Fruit fly (Drosophila melanogaster) whole organism, adult: Measurements from ENCODE around the gene Dscam4.

ENCODE experiments used
- CG11617 ChIP-seq: fragments of 200-800 bp; sonication (Bioruptor generic); optimal IDR thresholded peaks from 2 replicates; lab custom pipeline; 2017; ENCODE audit warnings: mild to moderate bottlenecking, missing biosample characterization, missing genetic modification reagents, missing genetic modification characterization
- CG12768 ChIP-seq: fragments of 200-800 bp; sonication (Bioruptor generic); optimal IDR thresholded peaks from 2 replicates; lab custom pipeline; 2017; ENCODE audit warnings: missing biosample characterization, missing genetic modification characterization, mild to moderate bottlenecking, moderate library complexity, missing genetic modification reagents
- CG14711 ChIP-seq: fragments of 200-800 bp; sonication (Bioruptor generic); optimal IDR thresholded peaks from 2 replicates; lab custom pipeline; 2018; ENCODE audit warnings: missing biosample characterization, mild to moderate bottlenecking, missing genetic modification characterization, moderate library complexity
- CG1620 ChIP-seq: fragments of 200-800 bp; sonication (Bioruptor generic); optimal IDR thresholded peaks from 2 replicates; lab custom pipeline; 2016; ENCODE audit warnings: missing biosample characterization, missing genetic modification characterization
- CG33017 ChIP-seq: fragments of 200-800 bp; sonication (Bioruptor generic); optimal IDR thresholded peaks from 2 replicates; lab custom pipeline; 2018; ENCODE audit warnings: missing biosample characterization, mild to moderate bottlenecking, missing genetic modification characterization, moderate library complexity
- CG5204 ChIP-seq: fragments of 200-800 bp; sonication (Bioruptor generic); optimal IDR thresholded peaks from 2 replicates; lab custom pipeline; 2016; ENCODE audit warnings: missing biosample characterization, missing genetic modification characterization
- CG7045 ChIP-seq: fragments of 200-800 bp; sonication (Bioruptor generic); optimal IDR thresholded peaks from 2 replicates; lab custom pipeline; 2017; ENCODE audit warnings: missing biosample characterization, mild to moderate bottlenecking, missing genetic modification characterization
- CG7101 ChIP-seq: fragments of 200-800 bp; sonication (Bioruptor generic); optimal IDR thresholded peaks from 2 replicates; lab custom pipeline; 2018; ENCODE audit warnings: missing biosample characterization, mild to moderate bottlenecking, missing genetic modification characterization, moderate library complexity
- Clk ChIP-seq: fragments of 200-800 bp; sonication (Bioruptor generic); optimal IDR thresholded peaks from 2 replicates; lab custom pipeline; 2017; ENCODE audit warnings: missing biosample characterization, missing genetic modification characterization
- Crg-1 ChIP-seq: fragments of 200-800 bp; sonication (Bioruptor generic); optimal IDR thresholded peaks from 2 replicates; lab custom pipeline; 2016; ENCODE audit warnings: missing biosample characterization, missing genetic modification characterization
- Hr96 ChIP-seq: fragments of 200-800 bp; sonication (Bioruptor generic); optimal IDR thresholded peaks from 2 replicates; lab custom pipeline; 2016; ENCODE audit warnings: missing biosample characterization, missing genetic modification characterization
- Mnt ChIP-seq: fragments of 200-800 bp; sonication (Bioruptor generic); optimal IDR thresholded peaks from 2 replicates; lab custom pipeline; 2016; ENCODE audit warnings: missing biosample characterization, mild to moderate bottlenecking, missing genetic modification characterization
- bab1 ChIP-seq: fragments of 200-800 bp; sonication (Bioruptor generic); optimal IDR thresholded peaks from 3 replicates; lab custom pipeline; 2019; ENCODE audit warnings: missing biosample characterization, mild to moderate bottlenecking, missing genetic modification characterization, moderate library complexity
- cic ChIP-seq: fragments of 200-800 bp; sonication (Bioruptor generic); optimal IDR thresholded peaks from 2 replicates; lab custom pipeline; 2017; ENCODE audit warnings: missing biosample characterization, mild to moderate bottlenecking, missing genetic modification characterization, moderate library complexity
- cnc ChIP-seq, 2 experiments: fragments of >200 bp; optimal IDR thresholded peaks; 2 replicates each; lab custom pipeline; 2017
- kay ChIP-seq: fragments of 200-800 bp; sonication (Bioruptor generic); peaks from one replicate; lab custom pipeline; 2016; ENCODE audit warnings: missing biosample characterization, missing genetic modification characterization, borderline replicate concordance
- ovo ChIP-seq: fragments of 200-800 bp; sonication (Bioruptor generic); optimal IDR thresholded peaks from 2 replicates; lab custom pipeline; 2016; ENCODE audit warnings: missing biosample characterization, missing genetic modification characterization
- pad ChIP-seq: fragments of 200-800 bp; sonication (Bioruptor generic); optimal IDR thresholded peaks from 3 replicates; lab custom pipeline; 2017; ENCODE audit warnings: missing biosample characterization, missing genetic modification characterization, mild to moderate bottlenecking, moderate library complexity, missing genetic modification reagents
- tj ChIP-seq: fragments of 200-800 bp; sonication (Bioruptor generic); optimal IDR thresholded peaks from 3 replicates; lab custom pipeline; 2017; ENCODE audit warnings: missing biosample characterization, mild to moderate bottlenecking, missing genetic modification characterization, moderate library complexity
- toe ChIP-seq: fragments of 200-800 bp; sonication (Bioruptor generic); optimal IDR thresholded peaks from 2 replicates; lab custom pipeline; 2016; ENCODE audit warnings: missing biosample characterization, missing genetic modification characterization

The Dscam4 gene

DNA sequence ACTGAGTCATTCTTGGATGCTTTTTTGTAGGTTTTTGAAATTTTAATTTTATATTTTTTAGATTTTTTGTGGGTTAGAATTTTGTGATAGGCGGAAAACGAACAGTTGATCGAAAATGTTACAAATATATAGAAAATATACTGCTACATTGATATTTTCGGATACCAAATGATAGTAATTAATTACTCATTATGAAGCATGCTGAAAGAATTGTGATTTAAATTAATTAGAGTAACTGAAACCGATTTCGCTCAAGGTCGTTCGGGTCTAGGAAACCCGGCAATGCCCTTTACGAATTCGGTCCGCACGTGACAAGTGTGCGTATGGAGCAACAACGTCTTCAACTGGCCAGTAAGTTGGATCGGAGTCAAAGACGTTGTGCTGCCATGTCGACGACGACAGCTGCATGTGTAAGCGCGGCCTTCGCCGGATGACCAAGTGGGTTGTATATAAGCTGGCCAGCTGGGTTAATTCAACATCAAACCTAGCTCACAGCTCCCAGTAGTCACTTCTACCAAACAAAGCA lies 36.1 kb upstream of the Dscam4 start, which contains the start of the genes CG7366 and CG13679:
Gene CG7366, minus strand, starts transcription at position 101 of the 526 bp plus-strand sequence.
Gene CG13679, plus strand, starts transcription at position 476 of the 526 bp plus-strand sequence.
- TF ChIP-seq bab1 (GFP tag; lab: Kevin White, UChicago) (no peak), CG11617 (GFP tag; lab: Kevin White, UChicago) (no peak), cnc (optimal IDR thresholded peaks at IDR 0.05; lab: Kevin White, UChicago) (no peak), Mnt (GFP tag; lab: Kevin White, UChicago) (no peak), CG12768 (GFP tag; lab: Kevin White, UChicago) (no peak), CG7045 (GFP tag; lab: Kevin White, UChicago) (no peak), kay (GFP tag; lab: Kevin White, UChicago) (no peak)

DNA sequence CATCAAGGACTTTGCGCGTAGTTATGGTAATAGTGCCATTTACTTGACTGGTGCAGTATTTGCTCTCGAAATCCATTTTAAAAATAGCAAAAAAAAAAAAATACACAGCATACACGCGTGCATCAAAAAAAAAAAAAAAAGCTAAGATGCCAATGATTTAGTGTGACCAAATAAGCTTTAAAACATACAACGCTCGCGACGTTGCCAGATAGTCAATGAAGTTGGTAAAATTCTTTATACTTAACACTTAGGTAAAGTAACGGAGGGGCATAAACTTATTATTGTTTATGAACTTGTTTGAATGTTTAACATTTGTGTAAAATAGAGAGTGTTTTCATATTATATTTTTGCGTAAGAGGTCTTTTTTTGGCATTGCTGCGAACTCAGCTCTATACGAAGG lies 27.9 kb upstream of the Dscam4 start, which contains the start of gene tut:
Gene tut, minus strand, starts transcription at position 148 of the 400 bp plus-strand sequence.
- TF ChIP-seq cnc (optimal IDR thresholded peaks at IDR 0.05; lab: Kevin White, UChicago) (no peak), CG7045 (GFP tag; lab: Kevin White, UChicago) (no peak), Hr96 (GFP tag; lab: Kevin White, UChicago) (no peak), CG12768 (GFP tag; lab: Kevin White, UChicago) (no peak), bab1 (GFP tag; lab: Kevin White, UChicago) (no peak), CG33017 (tag; lab: Kevin White, UChicago) (no peak), Clk (GFP tag; lab: Kevin White, UChicago) (no peak)

DNA sequence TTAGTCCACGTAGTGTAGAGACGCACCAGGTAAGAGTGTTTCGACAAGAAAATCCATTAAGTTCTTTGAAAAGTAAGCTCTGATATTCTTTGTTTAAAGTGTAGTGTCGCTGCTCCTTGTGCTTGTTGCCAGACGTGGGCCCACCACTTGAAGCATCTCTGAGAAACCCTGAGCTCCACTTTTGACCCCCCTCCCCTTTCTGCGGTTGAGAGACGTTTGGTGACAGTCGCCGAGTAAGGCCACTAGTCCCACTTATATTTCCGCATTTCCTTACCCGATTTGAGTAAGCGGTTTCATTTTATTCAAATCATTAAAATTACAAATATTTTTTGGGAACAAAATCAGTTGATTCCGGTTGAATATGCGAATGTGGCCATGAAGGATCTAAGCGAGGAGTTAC lies 26.9 kb upstream of the Dscam4 start, which contains the start of gene CG8006:
Gene CG8006, plus strand, starts transcription at position 301 of the 400 bp plus-strand sequence.
- TF ChIP-seq CG1620 (GFP tag; lab: Kevin White, UChicago) (no peak), CG5204 (GFP tag; lab: Kevin White, UChicago) (no peak), CG11617 (GFP tag; lab: Kevin White, UChicago) (no peak), CG33017 (tag; lab: Kevin White, UChicago) (no peak), cic (GFP tag; lab: Kevin White, UChicago) (no peak), cnc (optimal IDR thresholded peaks at IDR 0.05; lab: Kevin White, UChicago) (no peak), CG14711 (tag; lab: Kevin White, UChicago) (no peak), CG7101 (tag; lab: Kevin White, UChicago) (no peak), toe (GFP tag; lab: Kevin White, UChicago) (no peak), tj (GFP tag; lab: Kevin White, UChicago) (no peak), kay (GFP tag; lab: Kevin White, UChicago) (no peak), Hr96 (GFP tag; lab: Kevin White, UChicago) (no peak), CG7045 (GFP tag; lab: Kevin White, UChicago) (no peak), Clk (GFP tag; lab: Kevin White, UChicago) (no peak), pad (GFP tag; lab: Kevin White, UChicago) (no peak)

DNA sequence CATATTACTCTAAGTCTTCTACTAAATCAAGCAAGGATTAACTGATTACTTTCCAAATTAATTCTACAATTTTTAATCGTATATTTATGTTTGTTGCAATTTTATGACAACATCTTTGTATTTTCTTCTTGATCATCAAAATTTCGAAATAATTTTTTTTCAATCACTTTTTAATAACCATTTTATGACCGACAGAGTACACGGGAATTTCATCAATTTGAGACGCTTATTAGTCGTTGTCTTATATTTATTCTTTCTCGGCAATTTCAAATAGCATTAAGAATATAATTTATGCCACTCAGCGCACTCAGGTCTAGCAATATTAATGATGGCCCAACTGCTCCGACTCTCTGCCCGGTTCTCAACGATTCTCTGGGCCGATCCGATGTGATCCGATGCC lies 23.5 kb upstream of the Dscam4 start, which contains the start of gene CG8012:
Gene CG8012, plus strand, starts transcription at position 301 of the 400 bp plus-strand sequence.
- TF ChIP-seq bab1 (GFP tag; lab: Kevin White, UChicago) (no peak), pad (GFP tag; lab: Kevin White, UChicago) (no peak), CG12768 (GFP tag; lab: Kevin White, UChicago) (no peak), tj (GFP tag; lab: Kevin White, UChicago) (no peak), CG1620 (GFP tag; lab: Kevin White, UChicago) (no peak), CG7101 (tag; lab: Kevin White, UChicago) (no peak), CG33017 (tag; lab: Kevin White, UChicago) (no peak), cic (GFP tag; lab: Kevin White, UChicago) (no peak), Clk (GFP tag; lab: Kevin White, UChicago) (no peak), Mnt (GFP tag; lab: Kevin White, UChicago) (no peak)

DNA sequence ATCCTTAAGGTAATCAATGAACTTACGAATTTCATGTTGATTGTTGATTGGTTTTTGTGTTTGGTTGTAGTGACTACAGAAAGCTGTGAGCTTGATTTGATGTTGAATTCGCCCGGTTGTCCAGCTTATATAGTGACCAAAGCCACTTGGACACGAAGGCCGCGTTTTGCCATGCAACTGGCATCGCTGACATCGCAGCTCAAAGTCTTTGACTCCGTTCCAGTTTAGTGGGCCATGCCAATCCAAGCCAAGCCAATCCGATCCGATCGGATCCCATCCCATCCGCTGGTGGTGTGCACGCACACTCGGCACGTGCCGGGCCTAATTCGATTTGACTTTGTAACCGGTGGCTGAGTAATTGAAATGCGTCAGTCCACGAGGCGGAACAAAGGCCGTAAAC lies 19.6 kb upstream of the Dscam4 start, which contains the start of gene CG13674:
Gene CG13674, minus strand, starts transcription at position 101 of the 400 bp plus-strand sequence.
- TF ChIP-seq CG12768 (GFP tag; lab: Kevin White, UChicago) (no peak), CG33017 (tag; lab: Kevin White, UChicago) (no peak), pad (GFP tag; lab: Kevin White, UChicago) (no peak), CG1620 (GFP tag; lab: Kevin White, UChicago) (no peak), CG5204 (GFP tag; lab: Kevin White, UChicago) (no peak), Hr96 (GFP tag; lab: Kevin White, UChicago) (no peak), tj (GFP tag; lab: Kevin White, UChicago) (no peak), CG11617 (GFP tag; lab: Kevin White, UChicago) (no peak), ovo (GFP tag; lab: Kevin White, UChicago) (no peak), Clk (GFP tag; lab: Kevin White, UChicago) (no peak), toe (GFP tag; lab: Kevin White, UChicago) (no peak), CG7101 (tag; lab: Kevin White, UChicago) (no peak), CG14711 (tag; lab: Kevin White, UChicago) (no peak), Mnt (GFP tag; lab: Kevin White, UChicago) (no peak), bab1 (GFP tag; lab: Kevin White, UChicago) (no peak), cic (GFP tag; lab: Kevin White, UChicago) (no peak), kay (GFP tag; lab: Kevin White, UChicago) (no peak), Crg-1 (no peak), cnc (optimal IDR thresholded peaks at IDR 0.05; lab: Kevin White, UChicago) (no peak)
